Fruit fly (Drosophila melanogaster): ENCODE results near the gene prd.

DNA sequence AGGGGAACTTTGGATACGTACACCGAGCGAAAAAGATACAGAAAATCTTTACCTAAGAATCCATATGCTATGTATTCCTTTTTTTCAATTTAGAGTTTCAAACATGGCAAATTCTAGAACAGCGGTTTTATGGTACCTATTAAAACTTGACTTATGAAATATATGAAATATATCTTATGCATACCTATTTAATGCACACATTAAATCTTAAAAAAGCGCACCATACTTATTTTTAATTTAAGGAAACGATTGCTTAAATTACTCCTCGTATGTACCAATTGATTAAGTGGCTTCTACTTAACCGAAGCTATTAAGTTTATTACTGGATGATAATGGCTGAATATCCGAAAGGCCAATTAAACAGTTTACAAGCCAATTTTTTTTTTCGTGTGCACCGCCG lies 34.4 kb upstream of the prd start:
- TF ChIP-seq sage (GFP tag; optimal IDR thresholded peaks at IDR 0.05), result no peak
- no peak for TF ChIP-seq Jra (GFP tag; optimal IDR thresholded peaks at IDR 0.05)
- TF ChIP-seq Mio (GFP tag; optimal IDR thresholded peaks at IDR 0.05), result no peak
- no peak for TF ChIP-seq CG32264 (GFP tag; optimal IDR thresholded peaks at IDR 0.05)
- TF ChIP-seq brk (GFP tag; optimal IDR thresholded peaks at IDR 0.05), result no peak
- no peak for TF ChIP-seq h (GFP tag; optimal IDR thresholded peaks at IDR 0.05)
